Fruit fly (Drosophila melanogaster): ENCODE measurements around the gene CG43092.

The CG43092 gene

dm6 chr3R:22726771-22727455, 42.6 kb downstream of the CG43092 start, which contains the start of gene CG45049:
CG45049 (plus strand) TSS chr3R:22726967.
- no peak for TF ChIP-seq Ets98B (GFP tag; IDR thresholded peaks at IDR 0.05)
- TF ChIP-seq CG13204 (GFP tag; optimal IDR thresholded peaks at IDR 0.05), result no peak
- TF ChIP-seq gl (tag; optimal IDR thresholded peaks at IDR 0.05), result no peak
- TF ChIP-seq CG4496 (GFP tag; IDR thresholded peaks at IDR 0.05), result no peak
- no peak for TF ChIP-seq CG12605 (GFP tag; IDR thresholded peaks at IDR 0.05)
- no peak for TF ChIP-seq D1 (tag; optimal IDR thresholded peaks at IDR 0.05)
- no peak for TF ChIP-seq rn (GFP tag; IDR thresholded peaks at IDR 0.05)
- TF ChIP-seq CG17806 (tag; optimal IDR thresholded peaks at IDR 0.05), result no peak

dm6 chr3R:22726031-22726770, 43.3 kb downstream of the CG43092 start, which contains the start of gene RNF220:
RNF220 (minus strand) TSS chr3R:22726414.
- no peak for TF ChIP-seq CG13204 (GFP tag; optimal IDR thresholded peaks at IDR 0.05)
- TF ChIP-seq CG9948 (tag; optimal IDR thresholded peaks at IDR 0.05), result no peak
- TF ChIP-seq CG14655 (GFP tag; optimal IDR thresholded peaks at IDR 0.05), result peak; percentile 41
- TF ChIP-seq CG4496 (GFP tag; IDR thresholded peaks at IDR 0.05), result 0 out of 3 replicates have a peak, but pooled peaks have one; percentile 29
- TF ChIP-seq CG32121 (GFP tag; IDR thresholded peaks at IDR 0.05), result no peak; the same call in 1 of the 2 replicates
- no peak for TF ChIP-seq CG34367 (tag; optimal IDR thresholded peaks at IDR 0.05)
- TF ChIP-seq CG8159 (tag; optimal IDR thresholded peaks at IDR 0.05), result peak; percentile 25
- TF ChIP-seq Pif1A (GFP tag; optimal IDR thresholded peaks at IDR 0.05), result no peak
- TF ChIP-seq Snoo (tag; optimal IDR thresholded peaks at IDR 0.05), result peak; percentile 1
- TF ChIP-seq CG12605 (GFP tag; IDR thresholded peaks at IDR 0.05), result no peak
- TF ChIP-seq CG15710 (tag; optimal IDR thresholded peaks at IDR 0.05), result peak; percentile 2
- TF ChIP-seq CG17806 (tag; optimal IDR thresholded peaks at IDR 0.05), result no peak
- TF ChIP-seq CG10348 (GFP tag; IDR thresholded peaks at IDR 0.05), result no peak
- TF ChIP-seq Pif1B (GFP tag; optimal IDR thresholded peaks at IDR 0.05), result no peak
- no peak for TF ChIP-seq CG8301 (tag; optimal IDR thresholded peaks at IDR 0.05)
- no peak for TF ChIP-seq EcR (GFP tag; optimal IDR thresholded peaks at IDR 0.05)
- no peak for TF ChIP-seq D1 (tag; optimal IDR thresholded peaks at IDR 0.05)
- no peak for TF ChIP-seq fd96Ca (GFP tag; IDR thresholded peaks at IDR 0.05)

- TF ChIP-seq Ets98B (GFP tag; IDR thresholded peaks at IDR 0.05) (peak; percentile 71), CG4496 (GFP tag; IDR thresholded peaks at IDR 0.05) (peak; percentile 48; the same call in 2 of the 3 replicates), D1 (tag; optimal IDR thresholded peaks at IDR 0.05) (no peak), CG12605 (GFP tag; IDR thresholded peaks at IDR 0.05) (peak; percentile 86), CG34367 (tag; optimal IDR thresholded peaks at IDR 0.05) (peak; percentile 51), fd96Ca (GFP tag; IDR thresholded peaks at IDR 0.05) (no peak), CG8301 (tag; optimal IDR thresholded peaks at IDR 0.05) (peak; percentile 72), CG13204 (GFP tag; optimal IDR thresholded peaks at IDR 0.05) (no peak), CG8159 (tag; optimal IDR thresholded peaks at IDR 0.05) (peak; percentile 77), CG14655 (GFP tag; optimal IDR thresholded peaks at IDR 0.05) (peak; percentile 66), Pif1A (GFP tag; optimal IDR thresholded peaks at IDR 0.05) (peak; percentile 2), rn (GFP tag; IDR thresholded peaks at IDR 0.05) (no peak), CG10348 (GFP tag; IDR thresholded peaks at IDR 0.05) (no peak), CG17806 (tag; optimal IDR thresholded peaks at IDR 0.05) (peak; percentile 72), EcR (GFP tag; optimal IDR thresholded peaks at IDR 0.05) (peak; percentile 86), gl (tag; optimal IDR thresholded peaks at IDR 0.05) (peak; percentile 12), CG15710 (tag; optimal IDR thresholded peaks at IDR 0.05) (peak; percentile 67), Pif1B (GFP tag; optimal IDR thresholded peaks at IDR 0.05) (peak; percentile 38), CG9948 (tag; optimal IDR thresholded peaks at IDR 0.05) (peak; percentile 73), CG32121 (GFP tag; IDR thresholded peaks at IDR 0.05) (peak; percentile 72; the same call in 1 of the 2 replicates), Snoo (tag; optimal IDR thresholded peaks at IDR 0.05) (peak; percentile 45)
Observed at dm6 chr3R:22724149-22724973, 45.1 kb downstream of the CG43092 start, which contains the start of gene Irp-1A. Irp-1A (minus strand) TSS chr3R:22724587.

- TF ChIP-seq CG14655 (GFP tag; optimal IDR thresholded peaks at IDR 0.05), result peak; percentile 86
- peak; percentile 62 for TF ChIP-seq CG9948 (tag; optimal IDR thresholded peaks at IDR 0.05)
- peak; percentile 68 for TF ChIP-seq CG34367 (tag; optimal IDR thresholded peaks at IDR 0.05)
- peak; percentile 76; the same call in 1 of the 2 replicates for TF ChIP-seq CG12605 (GFP tag; IDR thresholded peaks at IDR 0.05)
- peak; percentile 86 for TF ChIP-seq CG13204 (GFP tag; optimal IDR thresholded peaks at IDR 0.05)
- peak; percentile 84 for TF ChIP-seq gl (tag; optimal IDR thresholded peaks at IDR 0.05)
- TF ChIP-seq CG17806 (tag; optimal IDR thresholded peaks at IDR 0.05), result peak; percentile 62
- TF ChIP-seq Snoo (tag; optimal IDR thresholded peaks at IDR 0.05), result peak; percentile 59
- peak; percentile 80; the same call in 2 of the 3 replicates for TF ChIP-seq CG4496 (GFP tag; IDR thresholded peaks at IDR 0.05)
- no peak for TF ChIP-seq CG10348 (GFP tag; IDR thresholded peaks at IDR 0.05)
- peak; percentile 66 for TF ChIP-seq Pif1B (GFP tag; optimal IDR thresholded peaks at IDR 0.05)
- peak; percentile 61 for TF ChIP-seq CG32121 (GFP tag; IDR thresholded peaks at IDR 0.05)
- peak; percentile 81 for TF ChIP-seq CG15710 (tag; optimal IDR thresholded peaks at IDR 0.05)
- peak; percentile 48; the same call in 1 of the 2 replicates for TF ChIP-seq rn (GFP tag; IDR thresholded peaks at IDR 0.05)
- peak; percentile 5 for TF ChIP-seq EcR (GFP tag; optimal IDR thresholded peaks at IDR 0.05)
- TF ChIP-seq CG8301 (tag; optimal IDR thresholded peaks at IDR 0.05), result peak; percentile 72
- no peak for TF ChIP-seq D1 (tag; optimal IDR thresholded peaks at IDR 0.05)
- TF ChIP-seq fd96Ca (GFP tag; IDR thresholded peaks at IDR 0.05), result peak; percentile 57; the same call in 2 of the 3 replicates
- peak; percentile 83 for TF ChIP-seq Pif1A (GFP tag; optimal IDR thresholded peaks at IDR 0.05)
- peak; percentile 66 for TF ChIP-seq Ets98B (GFP tag; IDR thresholded peaks at IDR 0.05)
- peak; percentile 80 for TF ChIP-seq CG8159 (tag; optimal IDR thresholded peaks at IDR 0.05)
Observed at dm6 chr3R:22720808-22721306, 48.6 kb downstream of the CG43092 start, which contains the start of gene wge. wge (minus strand) TSS chr3R:22721150.
